Fruit fly (Drosophila melanogaster): ENCODE data around the gene CG5039.

CG5039 gene

DNA sequence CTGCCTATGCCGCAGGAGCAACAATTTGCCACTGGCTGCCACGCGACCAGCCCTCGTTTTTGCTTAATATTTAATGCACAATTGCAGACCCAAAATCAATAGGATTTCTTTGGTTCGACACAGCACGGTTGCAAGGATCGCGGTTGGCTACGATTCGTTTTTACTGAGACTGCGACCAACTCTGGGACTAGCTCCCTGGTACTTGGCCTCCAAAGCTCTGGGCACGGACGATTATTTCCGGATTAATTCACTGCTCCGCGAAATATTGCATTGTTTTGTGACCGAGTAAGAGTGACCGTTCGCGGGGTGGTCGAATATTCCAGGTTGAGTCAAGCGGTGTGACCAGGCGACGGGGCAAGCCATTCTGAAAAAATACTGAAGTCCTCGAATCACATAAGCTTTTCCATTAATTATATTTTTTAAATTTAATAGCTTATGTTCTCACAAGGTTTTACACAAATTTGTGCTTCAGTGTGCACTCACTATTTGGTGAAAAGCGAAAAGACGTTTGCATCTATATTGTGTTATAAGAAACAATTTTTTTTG lies 17.4 kb upstream of the CG5039 start, which contains the start of gene Tnks (continued):
- no peak for TF ChIP-seq Doc2 (GFP tag; IDR thresholded peaks at IDR 0.05)
- TF ChIP-seq ERR (GFP tag; optimal IDR thresholded peaks at IDR 0.05), result no peak
- no peak for TF ChIP-seq Deaf1 (tag; optimal IDR thresholded peaks at IDR 0.05)
- TF ChIP-seq CG2120 (GFP tag; optimal IDR thresholded peaks at IDR 0.05), result no peak
- no peak for TF ChIP-seq Opbp (GFP tag; IDR thresholded peaks at IDR 0.05; ENCODE audit: partially characterized antibody)
- TF ChIP-seq CG3838 (GFP tag; optimal IDR thresholded peaks at IDR 0.05), result no peak
- no peak for TF ChIP-seq dmrt99B (tag; optimal IDR thresholded peaks at IDR 0.05)
- peak; percentile 1 for TF ChIP-seq CG3995 (GFP tag; optimal IDR thresholded peaks at IDR 0.05)
- no peak for TF ChIP-seq Hr51 (GFP tag; optimal IDR thresholded peaks at IDR 0.05)
- no peak for TF ChIP-seq Lim3 (GFP tag; IDR thresholded peaks at IDR 0.05)
- TF ChIP-seq CG14710 (tag; optimal IDR thresholded peaks at IDR 0.05), result peak; percentile 42
- no peak for TF ChIP-seq tap (tag; optimal IDR thresholded peaks at IDR 0.05)
- no peak for TF ChIP-seq dati (GFP tag; IDR thresholded peaks at IDR 0.05)
- TF ChIP-seq CG12104 (GFP tag; optimal IDR thresholded peaks at IDR 0.05), result no peak
- TF ChIP-seq CG1603 (tag; optimal IDR thresholded peaks at IDR 0.05), result no peak
- no peak for TF ChIP-seq Fer1 (GFP tag; optimal IDR thresholded peaks at IDR 0.05)
- TF ChIP-seq peb (GFP tag; IDR thresholded peaks at IDR 0.05), result no peak
- no peak for TF ChIP-seq CG12219 (GFP tag; optimal IDR thresholded peaks at IDR 0.05)
- no peak for TF ChIP-seq bcd (GFP tag; optimal IDR thresholded peaks at IDR 0.05)
- peak; percentile 2 for TF ChIP-seq YL-1 (GFP tag; optimal IDR thresholded peaks at IDR 0.05)
- TF ChIP-seq pnt (GFP tag; optimal IDR thresholded peaks at IDR 0.05), result no peak
- TF ChIP-seq ab (GFP tag; optimal IDR thresholded peaks at IDR 0.05), result no peak
- TF ChIP-seq rib (GFP tag; IDR thresholded peaks at IDR 0.05), result no peak
- TF ChIP-seq inv (GFP tag; IDR thresholded peaks at IDR 0.05; ENCODE audit: partially characterized antibody), result no peak
- no peak for TF ChIP-seq CG15073 (GFP tag; optimal IDR thresholded peaks at IDR 0.05)
- TF ChIP-seq ssp (GFP tag; IDR thresholded peaks at IDR 0.05), result no peak
- TF ChIP-seq Hand (GFP tag; optimal IDR thresholded peaks at IDR 0.05), result no peak
- TF ChIP-seq CG10209 (GFP tag; optimal IDR thresholded peaks at IDR 0.05), result no peak
- TF ChIP-seq CG18619 (GFP tag; optimal IDR thresholded peaks at IDR 0.05), result peak; percentile 40
- TF ChIP-seq ac (GFP tag; optimal IDR thresholded peaks at IDR 0.05), result no peak
- TF ChIP-seq CG4617 (GFP tag; optimal IDR thresholded peaks at IDR 0.05; ENCODE audit: borderline replicate concordance), result peak; percentile 63
- TF ChIP-seq CG16779 (GFP tag; IDR thresholded peaks at IDR 0.05), result no peak
- TF ChIP-seq CG17612 (GFP tag; IDR thresholded peaks at IDR 0.05), result no peak
- TF ChIP-seq knrl (GFP tag; IDR thresholded peaks at IDR 0.05; ENCODE audit: partially characterized antibody), result no peak
- no peak for TF ChIP-seq odd (GFP tag; optimal IDR thresholded peaks at IDR 0.05)
- no peak for TF ChIP-seq CG12659 (GFP tag; optimal IDR thresholded peaks at IDR 0.05)
- no peak for TF ChIP-seq tna (GFP tag; IDR thresholded peaks at IDR 0.05; ENCODE audit: partially characterized antibody)
- TF ChIP-seq CG43689 (GFP tag; IDR thresholded peaks at IDR 0.05), result no peak
- no peak for TF ChIP-seq exex (tag; optimal IDR thresholded peaks at IDR 0.05)
- no peak for TF ChIP-seq CG34376 (GFP tag; optimal IDR thresholded peaks at IDR 0.05)
- no peak for TF ChIP-seq CG17361 (GFP tag; IDR thresholded peaks at IDR 0.05)
- no peak for TF ChIP-seq Gsc (GFP tag; IDR thresholded peaks at IDR 0.05)
- TF ChIP-seq NK7.1 (GFP tag; optimal IDR thresholded peaks at IDR 0.05), result no peak
- no peak for TF ChIP-seq lola (GFP tag; optimal IDR thresholded peaks at IDR 0.05)
- TF ChIP-seq D (optimal IDR thresholded peaks at IDR 0.05), result no peak
- no peak for TF ChIP-seq D (GFP tag; optimal IDR thresholded peaks at IDR 0.05)
- TF ChIP-seq CG9215 (GFP tag; IDR thresholded peaks at IDR 0.05), result no peak
- TF ChIP-seq CG33557 (GFP tag; optimal IDR thresholded peaks at IDR 0.05), result no peak
- no peak for TF ChIP-seq crp (GFP tag; optimal IDR thresholded peaks at IDR 0.05)
- no peak for TF ChIP-seq z (GFP tag; IDR thresholded peaks at IDR 0.05)
- no peak for TF ChIP-seq vfl (GFP tag; optimal IDR thresholded peaks at IDR 0.05)

Data from whole organism, embryonic.